Fruit fly (Drosophila melanogaster) whole organism, embryonic: ENCODE results near the gene RapGAP1.

Experiments used
- Atf6 ChIP-seq: fragments of 200-800 bp; sonication (Bioruptor generic); IDR thresholded peaks from 2 replicates; pipeline ENCODE4 v1.3.6; 2022; ENCODE audit warnings: missing biosample characterization, missing genetic modification characterization
- BEAF-32 ChIP-seq: fragments of 200-800 bp; sonication (Bioruptor generic); optimal IDR thresholded peaks from 3 replicates; lab custom pipeline; 2017; ENCODE audit warnings: missing biosample characterization, missing genetic modification characterization, mild to moderate bottlenecking, moderate library complexity, missing genetic modification reagents
- BtbVII ChIP-seq: fragments of 200-800 bp; sonication (Bioruptor generic); optimal IDR thresholded peaks from 3 replicates; lab custom pipeline; 2017; ENCODE audit warnings: missing biosample characterization, mild to moderate bottlenecking, missing genetic modification characterization
- CG10462 ChIP-seq: fragments of 200-800 bp; sonication (Bioruptor generic); optimal IDR thresholded peaks from 2 replicates; lab custom pipeline; 2016; ENCODE audit warnings: missing biosample characterization, missing genetic modification characterization
- CG11504 ChIP-seq: fragments of 200-800 bp; sonication (Bioruptor generic); optimal IDR thresholded peaks from 3 replicates; lab custom pipeline; 2019; ENCODE audit warnings: missing biosample characterization, mild to moderate bottlenecking, missing genetic modification characterization, moderate library complexity
- CG11695 ChIP-seq: fragments of 200-800 bp; sonication (Bioruptor generic); IDR thresholded peaks from 3 replicates; pipeline ENCODE4 v1.3.6; 2022; ENCODE audit warnings: missing biosample characterization, missing genetic modification characterization
- CG12071 ChIP-seq: fragments of 200-800 bp; sonication (Bioruptor generic); optimal IDR thresholded peaks from 3 replicates; lab custom pipeline; 2018; ENCODE audit warnings: missing biosample characterization, mild to moderate bottlenecking, missing genetic modification characterization
- CG13775 ChIP-seq: fragments of 200-800 bp; sonication (Bioruptor generic); optimal IDR thresholded peaks from 3 replicates; lab custom pipeline; 2017; ENCODE audit warnings: missing biosample characterization, mild to moderate bottlenecking, missing genetic modification characterization
- CG14014 ChIP-seq: fragments of 200-800 bp; sonication (Bioruptor generic); IDR thresholded peaks from 2 replicates; pipeline ENCODE4 v1.3.6; 2022; ENCODE audit warnings: missing biosample characterization, missing genetic modification characterization
- CG14860 ChIP-seq: fragments of 200-800 bp; sonication (Bioruptor generic); IDR thresholded peaks from 3 replicates; pipeline ENCODE4 v1.3.6; 2022; ENCODE audit warnings: missing biosample characterization, missing genetic modification characterization; ENCODE audit not compliant: partially characterized antibody
- CG1603 ChIP-seq: fragments of 200-800 bp; sonication (Bioruptor generic); optimal IDR thresholded peaks from 2 replicates; lab custom pipeline; 2019; ENCODE audit warnings: missing biosample characterization, mild to moderate bottlenecking, missing genetic modification characterization, moderate library complexity
- CG17328 ChIP-seq: fragments of 200-800 bp; sonication (Bioruptor generic); IDR thresholded peaks from 2 replicates; pipeline ENCODE4 v1.3.6; 2022; ENCODE audit warnings: missing biosample characterization, missing genetic modification characterization
- CG17361 ChIP-seq: fragments of 200-800 bp; sonication (Bioruptor generic); IDR thresholded peaks from 3 replicates; pipeline ENCODE4 v1.3.6; 2022; ENCODE audit warnings: missing biosample characterization, missing genetic modification characterization
- CG17612 ChIP-seq: fragments of 200-800 bp; sonication (Bioruptor generic); IDR thresholded peaks from 2 replicates; pipeline ENCODE4 v1.3.6; 2022; ENCODE audit warnings: missing biosample characterization, missing genetic modification characterization
- CG18599 ChIP-seq: fragments of 200-800 bp; sonication (Bioruptor generic); optimal IDR thresholded peaks from 3 replicates; lab custom pipeline; 2017; ENCODE audit warnings: missing biosample characterization, missing genetic modification characterization, mild to moderate bottlenecking, moderate library complexity, missing genetic modification reagents
- CG2678 ChIP-seq: fragments of 200-800 bp; sonication (Bioruptor generic); optimal IDR thresholded peaks from 3 replicates; lab custom pipeline; 2019; ENCODE audit warnings: missing biosample characterization, mild to moderate bottlenecking, missing genetic modification characterization, moderate library complexity
- CG30431 ChIP-seq: fragments of 200-800 bp; sonication (Bioruptor generic); optimal IDR thresholded peaks from 2 replicates; lab custom pipeline; 2017; ENCODE audit warnings: missing biosample characterization, missing genetic modification characterization
- CG32532 ChIP-seq: fragments of 200-800 bp; sonication (Bioruptor generic); IDR thresholded peaks from 2 replicates; pipeline ENCODE4 v1.3.6; 2022; ENCODE audit warnings: missing biosample characterization, missing genetic modification characterization
- CG3281 ChIP-seq: fragments of 200-800 bp; sonication (Bioruptor generic); optimal IDR thresholded peaks from 3 replicates; lab custom pipeline; 2017; ENCODE audit warnings: missing biosample characterization, mild to moderate bottlenecking, missing genetic modification characterization
- CG34422 ChIP-seq: fragments of 200-800 bp; sonication (Bioruptor generic); IDR thresholded peaks from 3 replicates; pipeline ENCODE4 v1.3.6; 2022; ENCODE audit warnings: missing biosample characterization, missing genetic modification characterization
- CG5180 ChIP-seq: fragments of 200-800 bp; sonication (Bioruptor generic); optimal IDR thresholded peaks from 3 replicates; lab custom pipeline; 2017; ENCODE audit warnings: missing biosample characterization, missing genetic modification characterization, mild to moderate bottlenecking, moderate library complexity, missing genetic modification reagents
- CG7372 ChIP-seq: fragments of 200-800 bp; sonication (Bioruptor generic); IDR thresholded peaks from 2 replicates; pipeline ENCODE4 v1.3.6; 2022; ENCODE audit warnings: missing biosample characterization, missing genetic modification characterization
- CG7786 ChIP-seq: fragments of 200-800 bp; sonication (Bioruptor generic); optimal IDR thresholded peaks from 2 replicates; lab custom pipeline; 2016; ENCODE audit warnings: missing biosample characterization, missing genetic modification characterization
- CG8388 ChIP-seq: fragments of 200-800 bp; sonication (Bioruptor generic); optimal IDR thresholded peaks from 2 replicates; lab custom pipeline; 2019; ENCODE audit warnings: missing biosample characterization, mild to moderate bottlenecking, missing genetic modification characterization, moderate library complexity
- CG8765 ChIP-seq: fragments of 200-800 bp; sonication (Bioruptor generic); IDR thresholded peaks from 2 replicates; pipeline ENCODE4 v1.3.6; 2022; ENCODE audit warnings: missing biosample characterization, missing genetic modification characterization
- Dek ChIP-seq: fragments of 200-800 bp; sonication (Bioruptor generic); optimal IDR thresholded peaks from 3 replicates; lab custom pipeline; 2019; ENCODE audit warnings: missing biosample characterization, mild to moderate bottlenecking, missing genetic modification characterization, moderate library complexity
- HHEX ChIP-seq: fragments of 200-800 bp; sonication (Bioruptor generic); optimal IDR thresholded peaks from 3 replicates; lab custom pipeline; 2017; ENCODE audit warnings: missing biosample characterization, mild to moderate bottlenecking, missing genetic modification characterization, missing genetic modification reagents
- MESR4 ChIP-seq: fragments of 200-800 bp; sonication (Bioruptor generic); optimal IDR thresholded peaks from 2 replicates; lab custom pipeline; 2018; ENCODE audit warnings: missing biosample characterization, mild to moderate bottlenecking, missing genetic modification characterization, moderate library complexity
- NfI ChIP-seq: fragments of 200-800 bp; sonication (Bioruptor generic); optimal IDR thresholded peaks from 3 replicates; lab custom pipeline; 2018; ENCODE audit warnings: missing biosample characterization, mild to moderate bottlenecking, missing genetic modification characterization, moderate library complexity
- Side ChIP-seq: fragments of 200-800 bp; sonication (Bioruptor generic); optimal IDR thresholded peaks from 2 replicates; lab custom pipeline; 2016; ENCODE audit warnings: missing biosample characterization, missing genetic modification characterization
- Sox100B ChIP-seq: fragments of 200-800 bp; sonication (Bioruptor generic); optimal IDR thresholded peaks from 3 replicates; lab custom pipeline; 2018; ENCODE audit warnings: missing biosample characterization, mild to moderate bottlenecking, missing genetic modification characterization
- Spps ChIP-seq: fragments of 200-800 bp; sonication (Bioruptor generic); optimal IDR thresholded peaks from 2 replicates; lab custom pipeline; 2018; ENCODE audit warnings: missing biosample characterization, mild to moderate bottlenecking, missing genetic modification characterization
- Stat92E ChIP-seq, 3 experiments: fragments of >200 bp in 2 of 3; fragments of 200-800 bp in 1 of 3; sonication (Bioruptor generic) in 1 of 3; optimal IDR thresholded peaks; 2 replicates each; lab custom pipeline; 2017 to 2019; ENCODE audit warnings: missing biosample characterization in 3 of 3, missing genetic modification characterization in 3 of 3, mild to moderate bottlenecking in 1 of 3, moderate library complexity in 1 of 3
- TFAM ChIP-seq: fragments of 200-800 bp; sonication (Bioruptor generic); optimal IDR thresholded peaks from 2 replicates; lab custom pipeline; 2017; ENCODE audit warnings: missing biosample characterization, missing genetic modification characterization, inconsistent platforms
- Xbp1 ChIP-seq: fragments of 200-800 bp; sonication (Bioruptor generic); optimal IDR thresholded peaks from 3 replicates; lab custom pipeline; 2016; ENCODE audit warnings: missing biosample characterization, mild to moderate bottlenecking, missing genetic modification characterization
- ase ChIP-seq: fragments of 200-800 bp; sonication (Bioruptor generic); IDR thresholded peaks from 3 replicates; pipeline ENCODE4 v1.3.6; 2022; ENCODE audit warnings: missing biosample characterization, missing genetic modification characterization
- bsh ChIP-seq, 2 experiments: fragments of 200-800 bp; sonication (Bioruptor generic); optimal IDR thresholded peaks; 2 replicates each; lab custom pipeline; 2017 to 2018; ENCODE audit warnings: mild to moderate bottlenecking in 2 of 2, missing biosample characterization in 2 of 2, missing genetic modification characterization in 2 of 2, moderate library complexity in 1 of 2
- crc ChIP-seq: fragments of 200-800 bp; sonication (Bioruptor generic); optimal IDR thresholded peaks from 2 replicates; lab custom pipeline; 2016; ENCODE audit warnings: missing biosample characterization, missing genetic modification characterization
- danr ChIP-seq: fragments of 200-800 bp; sonication (Bioruptor generic); IDR thresholded peaks from 2 replicates; pipeline ENCODE4 v1.3.6; 2022; ENCODE audit warnings: missing biosample characterization, missing genetic modification characterization
- eve ChIP-seq, 2 experiments: fragments of >200 bp; optimal IDR thresholded peaks; 2 replicates each; lab custom pipeline; 2017; ENCODE audit warnings: missing biosample characterization in 2 of 2, missing genetic modification characterization in 2 of 2
- ftz-f1 ChIP-seq: fragments of 200-800 bp; sonication (Bioruptor generic); optimal IDR thresholded peaks from 2 replicates; lab custom pipeline; 2016; ENCODE audit warnings: missing biosample characterization, missing genetic modification characterization
- gem ChIP-seq: fragments of 200-800 bp; sonication (Bioruptor generic); optimal IDR thresholded peaks from 2 replicates; lab custom pipeline; 2019; ENCODE audit warnings: missing biosample characterization, mild to moderate bottlenecking, missing genetic modification characterization, moderate library complexity
- gt ChIP-seq: fragments of 200-800 bp; sonication (Bioruptor generic); IDR thresholded peaks from 2 replicates; pipeline ENCODE4 v1.3.6; 2022; ENCODE audit warnings: missing biosample characterization, missing genetic modification characterization
- odd ChIP-seq: fragments of 200-800 bp; sonication (Bioruptor generic); optimal IDR thresholded peaks from 2 replicates; lab custom pipeline; 2017; ENCODE audit warnings: missing biosample characterization, mild to moderate bottlenecking, missing genetic modification characterization
- otp ChIP-seq: fragments of 200-800 bp; sonication (Bioruptor generic); IDR thresholded peaks from 3 replicates; pipeline ENCODE4, ENCODE4 v1.3.6; 2022; ENCODE audit warnings: missing biosample characterization, missing genetic modification characterization
- pzg ChIP-seq: fragments of 200-800 bp; sonication (Bioruptor generic); optimal IDR thresholded peaks from 3 replicates; lab custom pipeline; 2018; ENCODE audit warnings: missing biosample characterization, mild to moderate bottlenecking, missing genetic modification characterization, moderate library complexity
- shn ChIP-seq: fragments of 200-800 bp; sonication (Bioruptor generic); optimal IDR thresholded peaks from 3 replicates; lab custom pipeline; 2016; ENCODE audit warnings: missing biosample characterization, missing genetic modification characterization
- slbo ChIP-seq: fragments of 200-800 bp; sonication (Bioruptor generic); IDR thresholded peaks from 2 replicates; pipeline ENCODE4 v1.3.6; 2022; ENCODE audit warnings: missing biosample characterization, missing genetic modification characterization
- slou ChIP-seq: fragments of 200-800 bp; sonication (Bioruptor generic); optimal IDR thresholded peaks from 3 replicates; lab custom pipeline; 2016; ENCODE audit warnings: missing biosample characterization, missing genetic modification characterization
- ttk ChIP-seq: fragments of 200-800 bp; sonication (Bioruptor generic); IDR thresholded peaks from 2 replicates; pipeline ENCODE4 v2.1.2; 2022; ENCODE audit warnings: missing biosample characterization, missing genetic modification characterization
- vfl ChIP-seq: fragments of 200-800 bp; sonication (Bioruptor generic); optimal IDR thresholded peaks from 2 replicates; lab custom pipeline; 2016; ENCODE audit warnings: missing biosample characterization, missing genetic modification characterization

RapGAP1 gene

DNA sequence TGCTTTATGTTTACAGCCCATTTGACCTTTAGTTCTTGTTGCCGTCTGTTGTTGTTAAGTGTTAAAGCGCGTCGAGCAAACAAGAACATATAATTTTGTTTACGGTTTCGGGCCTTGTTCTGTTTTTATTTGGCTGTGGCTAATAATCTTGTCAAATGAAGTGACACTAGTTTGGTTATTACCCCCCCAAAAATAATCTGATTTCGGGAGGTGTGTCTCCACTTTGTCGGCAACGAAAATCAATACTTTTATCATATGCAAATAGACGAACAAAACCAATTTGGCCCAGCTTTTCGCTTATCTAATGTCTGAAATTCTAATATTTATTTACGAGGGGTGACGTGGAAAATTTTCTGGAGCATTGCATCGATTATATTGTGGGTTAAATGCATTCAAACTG, 59.9 kb downstream of the RapGAP1 start (continued):
- TF ChIP-seq slou (GFP tag; lab: Kevin White, UChicago) (no peak), CG8765 (no peak), odd (GFP tag; lab: Kevin White, UChicago) (peak; percentile 55), CG10462 (GFP tag; lab: Kevin White, UChicago) (no peak), Side (no peak), CG17361 (GFP tag; lab: Robert Waterston, UW) (peak; percentile 34; the same call in 1 of the 3 replicates), Xbp1 (no peak), Spps (tag; lab: Kevin White, UChicago) (peak; percentile 1), CG13775 (GFP tag; lab: Kevin White, UChicago) (no peak), Sox100B (GFP tag; lab: Kevin White, UChicago) (peak; percentile 61), CG14014 (peak; percentile 65; the same call in 1 of the 2 replicates), bsh (GFP tag; optimal IDR thresholded peaks at IDR 0.05; lab: Kevin White, UChicago) (peak in 1 of 2 experiments; percentile 59), otp (GFP tag; lab: Robert Waterston, UW) (no peak), ftz-f1 (no peak), Stat92E (GFP tag; optimal IDR thresholded peaks at IDR 0.05; lab: Kevin White, UChicago) (no peak), gt (GFP tag; lab: Robert Waterston, UW) (no peak), vfl (GFP tag; lab: Kevin White, UChicago) (no peak), CG7372 (GFP tag; lab: Robert Waterston, UW) (no peak), eve (GFP tag; optimal IDR thresholded peaks at IDR 0.05; lab: Kevin White, UChicago) (peak in 1 of 2 experiments; percentile 55), CG7786 (GFP tag; lab: Kevin White, UChicago) (no peak), BtbVII (GFP tag; lab: Kevin White, UChicago) (peak; percentile 54), CG18599 (peak; percentile 33), CG5180 (no peak), CG32532 (GFP tag; lab: Robert Waterston, UW) (no peak), ase (GFP tag; lab: Robert Waterston, UW) (no peak), CG14860 (GFP tag; lab: Robert Waterston, UW) (no peak), BEAF-32 (GFP tag; lab: Kevin White, UChicago) (no peak), crc (GFP tag; lab: Kevin White, UChicago) (no peak), danr (GFP tag; lab: Robert Waterston, UW) (no peak), CG17612 (GFP tag; lab: Robert Waterston, UW) (no peak), CG3281 (GFP tag; lab: Kevin White, UChicago) (peak; percentile 37), pzg (GFP tag; lab: Kevin White, UChicago) (no peak), CG11504 (tag; lab: Kevin White, UChicago) (peak; percentile 33), CG30431 (GFP tag; lab: Kevin White, UChicago) (no peak), Dek (tag; lab: Kevin White, UChicago) (no peak), gem (tag; lab: Kevin White, UChicago) (peak; percentile 56), NfI (GFP tag; lab: Kevin White, UChicago) (no peak), MESR4 (GFP tag; lab: Kevin White, UChicago) (no peak), CG12071 (GFP tag; lab: Kevin White, UChicago) (peak; percentile 36), ttk (GFP tag; lab: Robert Waterston, UW) (no peak), CG34422 (GFP tag; lab: Robert Waterston, UW) (no peak), slbo (GFP tag; lab: Robert Waterston, UW) (no peak), TFAM (GFP tag; lab: Kevin White, UChicago) (no peak), CG11695 (GFP tag; lab: Robert Waterston, UW) (0 out of 3 replicates have a peak, but pooled peaks have one; percentile 6), shn (GFP tag; lab: Kevin White, UChicago) (no peak), HHEX (GFP tag; lab: Kevin White, UChicago) (peak; percentile 37), CG8388 (GFP tag; lab: Kevin White, UChicago) (no peak), CG2678 (peak; percentile 59), Atf6 (no peak; the same call in 1 of the 2 replicates), CG17328 (0 out of 2 replicates have a peak, but pooled peaks have one; percentile 9), CG1603 (peak; percentile 37)
